Fruit fly (Drosophila melanogaster) Kc167 (cell line): ENCODE results near the gene CG15820.

Source experiments
- Myc ChIP-seq: fragments of >200 bp; optimal IDR thresholded peaks from 2 replicates; lab custom pipeline; 2017; ENCODE audit warnings: missing external identifiers
- Sin3A ChIP-seq: fragments of >200 bp; optimal IDR thresholded peaks from 2 replicates; lab custom pipeline; 2018; ENCODE audit warnings: missing external identifiers
- h ChIP-seq: fragments of >200 bp; optimal IDR thresholded peaks from 3 replicates; lab custom pipeline; 2018; ENCODE audit warnings: missing external identifiers
- insv ChIP-seq: fragments of >200 bp; optimal IDR thresholded peaks from 3 replicates; lab custom pipeline; 2018; ENCODE audit warnings: missing external identifiers

DNA sequence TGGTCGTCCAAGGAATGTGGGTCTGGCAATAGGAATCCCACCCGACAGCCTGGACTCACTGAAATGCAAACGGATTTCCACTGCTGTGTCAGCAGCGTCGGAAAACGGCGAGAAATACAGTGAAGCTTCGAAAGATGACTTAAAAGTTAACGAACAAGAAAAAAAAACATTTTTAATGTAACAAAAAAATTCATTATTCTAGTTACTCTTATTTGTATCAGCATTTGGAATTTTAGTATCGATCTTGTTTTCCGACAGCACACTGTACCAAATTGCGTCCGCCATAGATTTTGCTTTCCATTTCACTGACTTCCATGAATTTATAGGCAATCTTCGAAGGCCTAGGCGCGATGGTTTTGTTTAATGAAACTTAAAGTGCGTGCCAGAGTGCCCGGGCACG is 9.3 kb downstream of the CG15820 start:
- TF ChIP-seq Sin3A (lab: Kevin White, UChicago) (no peak), h (lab: Kevin White, UChicago) (no peak), Myc (lab: Kevin White, UChicago) (no peak), insv (lab: Kevin White, UChicago) (no peak)
